Worm (Caenorhabditis elegans): ENCODE results near the gene cyp-35D1.

The cyp-35D1 gene

DNA sequence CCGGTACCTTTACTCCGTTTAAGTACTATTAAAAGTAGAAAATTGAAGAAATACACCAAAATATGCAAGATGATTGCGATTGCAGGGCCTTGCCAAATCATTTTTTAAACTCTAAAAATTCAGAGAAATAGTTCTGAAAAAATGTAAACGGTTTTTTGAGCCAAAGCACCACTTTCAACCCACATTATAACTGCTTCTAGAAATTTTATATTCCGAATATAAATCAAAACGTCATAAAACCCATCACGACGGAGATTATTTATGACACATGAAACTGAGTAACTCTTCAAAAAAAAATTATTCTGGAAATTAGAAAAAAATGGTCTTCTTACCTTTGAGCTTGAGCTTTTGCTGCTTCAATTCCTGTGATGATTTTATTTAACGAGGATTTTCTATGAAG lies 45.2 kb downstream of the cyp-35D1 start, which contains the start of gene srxa-16:
Gene srxa-16, minus strand, starts transcription at position 101 of the 400 bp plus-strand sequence.
- TF ChIP-seq nhr-28 (tag; optimal IDR thresholded peaks at IDR 0.05) = no peak
- no peak for TF ChIP-seq ceh-20 (GFP tag; IDR thresholded peaks at IDR 0.05)
- no peak for TF ChIP-seq daf-16 (GFP tag; optimal IDR thresholded peaks at IDR 0.05)
- no peak for TF ChIP-seq daf-16 (tag; optimal IDR thresholded peaks at IDR 0.05)
- TF ChIP-seq lsy-2 (tag; optimal IDR thresholded peaks at IDR 0.05) = no peak
- no peak for TF ChIP-seq ces-1 (GFP tag; optimal IDR thresholded peaks at IDR 0.05)
- TF ChIP-seq aha-1 (tag) = no peak
- TF ChIP-seq set-16 (GFP tag; IDR thresholded peaks at IDR 0.05) = no peak
- no peak for TF ChIP-seq daf-12 (tag; optimal IDR thresholded peaks at IDR 0.05)
- no peak for TF ChIP-seq rbr-2 (tag; optimal IDR thresholded peaks at IDR 0.05)

DNA sequence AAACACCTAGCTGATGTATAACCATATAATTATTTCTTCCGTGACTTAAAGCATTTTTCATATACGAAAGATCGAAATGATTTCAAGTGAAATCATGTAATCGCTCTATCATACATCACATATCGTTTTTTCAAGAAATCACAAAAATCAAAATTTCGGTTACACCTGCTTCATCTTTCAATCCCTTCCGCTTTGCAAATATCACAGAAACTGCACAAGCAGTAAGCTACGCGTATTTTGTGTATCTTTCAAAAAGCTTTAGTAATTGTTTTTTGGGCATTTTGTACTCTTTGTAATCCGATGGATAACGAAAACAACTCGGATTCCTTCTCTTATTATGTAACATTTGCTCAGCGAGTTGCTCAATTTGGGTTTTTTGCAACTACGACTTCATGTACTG lies 46.3 kb downstream of the cyp-35D1 start, which contains the start of gene str-25:
Gene str-25, plus strand, starts transcription at position 301 of the 400 bp plus-strand sequence.
- TF ChIP-seq pha-4 (GFP tag; IDR thresholded peaks at IDR 0.05) (no peak), pha-4 (tag; optimal IDR thresholded peaks at IDR 0.05) (no peak), madf-5 (GFP tag; IDR thresholded peaks at IDR 0.05) (no peak), saeg-2 (GFP tag; IDR thresholded peaks at IDR 0.05) (no peak), T26A8.4 (GFP tag; IDR thresholded peaks at IDR 0.05) (no peak)

DNA sequence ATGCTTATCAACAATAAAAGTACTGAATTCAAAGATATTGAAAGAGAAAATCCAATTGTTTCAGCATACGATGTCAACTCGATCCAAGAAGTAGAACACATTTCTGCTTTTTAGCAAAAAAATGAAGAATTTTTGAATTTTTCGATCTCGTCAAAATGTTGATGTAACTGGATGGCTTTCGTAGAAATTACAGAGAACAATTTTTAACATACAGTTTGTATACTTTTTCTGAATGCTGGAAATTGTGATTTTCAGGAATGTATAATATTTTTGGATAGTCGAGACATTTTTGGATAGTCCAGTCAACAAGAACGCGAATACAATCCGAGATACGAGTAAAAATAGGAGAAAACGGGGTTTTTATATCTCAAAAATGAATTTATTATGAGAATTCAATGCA lies 49.6 kb downstream of the cyp-35D1 start, which contains the start of gene str-103:
Gene str-103, minus strand, starts transcription at position 101 of the 400 bp plus-strand sequence.
- no peak for TF ChIP-seq snpc-4 (tag; optimal IDR thresholded peaks at IDR 0.05)
- TF ChIP-seq hlh-30 (tag; optimal IDR thresholded peaks at IDR 0.05; ENCODE audit: insufficient read depth) = no peak
- TF ChIP-seq duxl-1 (tag; optimal IDR thresholded peaks at IDR 0.05; ENCODE audit: poor library complexity) = no peak
- no peak for TF ChIP-seq nhr-76 (tag; optimal IDR thresholded peaks at IDR 0.05)
- no peak for TF ChIP-seq zip-2 (tag; optimal IDR thresholded peaks at IDR 0.05)
- TF ChIP-seq mxl-3 (GFP tag; optimal IDR thresholded peaks at IDR 0.05) = no peak
- TF ChIP-seq R02D3.7 (tag; optimal IDR thresholded peaks at IDR 0.05) = no peak
- no peak for TF ChIP-seq ZK546.5 (tag; optimal IDR thresholded peaks at IDR 0.05)
- no peak for TF ChIP-seq ceh-82 (tag; optimal IDR thresholded peaks at IDR 0.05)
- TF ChIP-seq ceh-28 (tag; optimal IDR thresholded peaks at IDR 0.05) = no peak
- no peak for TF ChIP-seq rbr-2 (tag; optimal IDR thresholded peaks at IDR 0.05)
- TF ChIP-seq spr-1 (tag; optimal IDR thresholded peaks at IDR 0.05) = no peak
- TF ChIP-seq ztf-7 (tag; optimal IDR thresholded peaks at IDR 0.05) = no peak
- no peak for TF ChIP-seq fkh-10 (GFP tag; optimal IDR thresholded peaks at IDR 0.05)
- TF ChIP-seq lin-29 (GFP tag; IDR thresholded peaks at IDR 0.05) = no peak

DNA sequence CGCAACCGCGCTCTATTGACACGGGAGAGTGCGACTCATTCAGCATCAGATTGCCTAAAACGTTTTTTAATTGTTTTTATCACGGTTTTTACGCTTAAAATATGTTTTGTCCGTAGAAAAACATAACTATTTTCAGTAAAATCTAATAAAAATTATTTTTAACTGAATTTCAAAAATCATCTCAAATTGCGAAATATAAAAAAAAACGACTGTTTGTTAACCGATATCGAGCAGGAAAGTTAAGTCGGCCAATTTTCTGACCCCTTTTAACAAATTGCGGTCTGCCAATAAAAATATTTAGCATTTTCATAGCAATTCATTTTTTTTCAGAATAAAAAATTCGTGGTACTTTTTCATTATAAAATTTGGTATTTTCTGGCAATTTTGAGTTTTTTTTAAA lies 51.5 kb downstream of the cyp-35D1 start:
- TF ChIP-seq hmg-1.1 (GFP tag; IDR thresholded peaks at IDR 0.05) = no peak
- TF ChIP-seq mxl-2 (GFP tag; conservative IDR thresholded peaks at IDR 0.05) = no peak
- TF ChIP-seq cey-2 (tag; optimal IDR thresholded peaks at IDR 0.05; ENCODE audit: borderline replicate concordance, insufficient read depth) = no peak
- TF ChIP-seq aha-1 (tag) = peak; percentile 78
